Worm (Caenorhabditis elegans): ENCODE results near the gene fbxc-18.
A peak's percentile ranks its signal among the peaks of the same experiment; 100 is the strongest.

- TF ChIP-seq lin-1 (GFP tag; IDR thresholded peaks at IDR 0.05) (no peak), nhr-77 (tag; optimal IDR thresholded peaks at IDR 0.05) (no peak), unc-62 (GFP tag; optimal IDR thresholded peaks at IDR 0.05 in 1 of 2) (peak in 1 of 2 experiments; percentile 56), unc-62 (tag; optimal IDR thresholded peaks at IDR 0.05) (no peak)
These were observed 44.1 kb downstream of the fbxc-18 start for ce11 chrII:922778-923177.
